Fruit fly (Drosophila melanogaster): ENCODE measurements around the gene CG5866.

- TF ChIP-seq svp (GFP tag) (no peak), ss (GFP tag; optimal IDR thresholded peaks at IDR 0.05) (no peak), topi (GFP tag; optimal IDR thresholded peaks at IDR 0.05) (no peak), esn (GFP tag; optimal IDR thresholded peaks at IDR 0.05) (no peak), CG11902 (GFP tag; optimal IDR thresholded peaks at IDR 0.05) (no peak), Ets96B (tag; optimal IDR thresholded peaks at IDR 0.05) (no peak), CG1621 (tag; optimal IDR thresholded peaks at IDR 0.05) (no peak), CG8632 (GFP tag; optimal IDR thresholded peaks at IDR 0.05) (no peak), salr (GFP tag; optimal IDR thresholded peaks at IDR 0.05) (no peak), spab (GFP tag; optimal IDR thresholded peaks at IDR 0.05) (no peak), Hr39 (GFP tag; optimal IDR thresholded peaks at IDR 0.05) (no peak), Sox15 (GFP tag; optimal IDR thresholded peaks at IDR 0.05) (no peak), CG6808 (GFP tag; optimal IDR thresholded peaks at IDR 0.05) (no peak), pdm3 (GFP tag; optimal IDR thresholded peaks at IDR 0.05) (no peak)
Observed at dm6 chr3R:17422102-17422501, 6.6 kb downstream of the CG5866 start, which contains the start of gene CG14332.
